Worm (Caenorhabditis elegans) whole organism, young adult: ENCODE measurements around the gene gcy-19.
A peak's percentile ranks its signal among the peaks of the same experiment; 100 is the strongest.

ENCODE experiments used
- F22D6.2 ChIP-seq: sonication (generic microtip); optimal IDR thresholded peaks from 2 replicates; lab custom pipeline; 2016; ENCODE audit warnings: mild to moderate bottlenecking, missing genetic modification characterization, missing compliant biosample characterization
- F55B11.4 ChIP-seq: sonication (generic microtip); optimal IDR thresholded peaks from 2 replicates; lab custom pipeline; 2016; ENCODE audit warnings: missing compliant biosample characterization, missing genetic modification characterization, borderline replicate concordance; ENCODE audit not compliant: insufficient read depth
- cebp-1 ChIP-seq, 2 experiments: fragments of 200-800 bp in 1 of 2; sonication (Bioruptor generic) in 1 of 2; sonication (generic microtip) in 1 of 2; IDR thresholded peaks in 1 of 2; optimal IDR thresholded peaks in 1 of 2; 2 replicates each; pipeline versions ENCODE4 v1.3.6 to Lab custom; 2017 to 2022; ENCODE audit warnings: missing compliant biosample characterization in 2 of 2, missing genetic modification characterization in 2 of 2, mild to moderate bottlenecking in 1 of 2, missing genetic modification reagents in 1 of 2, moderate library complexity in 1 of 2
- ceh-100 ChIP-seq: fragments of 200-800 bp; sonication (Bioruptor generic); IDR thresholded peaks from 2 replicates; pipeline ENCODE4 v1.3.6; 2022; ENCODE audit warnings: missing genetic modification reagents, missing genetic modification characterization, missing compliant biosample characterization
- egrh-3 ChIP-seq: fragments of 200-800 bp; sonication (Bioruptor generic); IDR thresholded peaks from 2 replicates; pipeline ENCODE4 v1.3.6; 2022; ENCODE audit warnings: missing genetic modification reagents, missing genetic modification characterization, missing compliant biosample characterization
- let-526 ChIP-seq: fragments of 200-800 bp; sonication (Bioruptor generic); IDR thresholded peaks from 2 replicates; pipeline ENCODE4 v1.3.6; 2022; ENCODE audit warnings: missing genetic modification reagents, missing genetic modification characterization, missing compliant biosample characterization
- nhr-90 ChIP-seq: sonication (generic microtip); optimal IDR thresholded peaks from 2 replicates; lab custom pipeline; 2016; ENCODE audit warnings: missing genotype, mild to moderate bottlenecking, missing genetic modification characterization, missing compliant biosample characterization
- rpc-1 ChIP-seq, 2 experiments: fragments of 150-350 bp in 1 of 2; sonication (generic microtip) in 1 of 2; optimal IDR thresholded peaks; 2 replicates each; lab custom pipeline; 2014 to 2018; ENCODE audit warnings: missing biosample characterization in 1 of 2, missing genetic modification characterization in 1 of 2, missing genetic modification reagents in 1 of 2, missing genotype in 1 of 2
- tbp1 ChIP-seq: fragments of 200-800 bp; sonication (Bioruptor generic); optimal IDR thresholded peaks from 2 replicates; lab custom pipeline; 2018; ENCODE audit warnings: mild to moderate bottlenecking, missing genetic modification characterization, missing compliant biosample characterization
- unc-62 ChIP-seq: fragments of 150-350 bp; optimal IDR thresholded peaks from 2 replicates; lab custom pipeline; 2014; ENCODE audit warnings: missing biosample characterization, missing genetic modification reagents, missing genetic modification characterization

DNA sequence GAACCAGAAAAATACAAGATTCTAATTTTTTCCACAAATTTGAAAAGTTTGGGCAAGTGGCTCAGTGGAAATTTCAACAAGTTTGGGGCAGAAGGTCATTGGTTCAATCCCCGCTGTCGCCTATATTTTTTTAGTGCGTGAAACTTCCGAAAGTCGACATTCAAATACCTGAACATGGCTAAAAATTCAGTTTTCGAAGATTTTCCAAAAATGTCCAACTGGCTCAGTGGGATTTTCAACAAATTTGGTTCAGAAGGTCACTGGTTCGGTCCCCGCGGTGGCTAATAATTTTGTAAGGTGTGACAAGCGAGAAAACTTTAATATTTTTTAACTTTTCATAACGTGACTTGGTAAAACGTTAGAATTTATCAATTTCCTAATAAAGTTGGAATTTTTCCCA lies 5.5 kb upstream of the gcy-19 start:
- no peak for TF ChIP-seq nhr-90 (tag; lab: Kevin White, UChicago)
- no peak for TF ChIP-seq rpc-1 (optimal IDR thresholded peaks at IDR 0.05; lab: Kevin White, UChicago)
- peak; percentile 58 for TF ChIP-seq rpc-1 (tag; optimal IDR thresholded peaks at IDR 0.05; lab: Kevin White, UChicago)
- no peak for TF ChIP-seq ceh-100
- TF ChIP-seq tbp1 (GFP tag; lab: Kevin White, UChicago): peak; percentile 67
- no peak for TF ChIP-seq F22D6.2 (tag; lab: Kevin White, UChicago)
- TF ChIP-seq cebp-1 (GFP tag; IDR thresholded peaks at IDR 0.05; lab: Robert Waterston, UW): no peak
- TF ChIP-seq cebp-1 (tag; optimal IDR thresholded peaks at IDR 0.05; lab: Kevin White, UChicago): no peak
- TF ChIP-seq let-526 (GFP tag; lab: Robert Waterston, UW): no peak
- TF ChIP-seq egrh-3 (GFP tag; lab: Robert Waterston, UW): no peak
- TF ChIP-seq F55B11.4 (tag; lab: Kevin White, UChicago): no peak
- TF ChIP-seq unc-62 (GFP tag; lab: Kevin White, UChicago): no peak
